Worm (Caenorhabditis elegans) whole organism, L4 larva: ENCODE data around the gene col-181.

Experiments
- F10B5.3 ChIP-seq: sonication (generic microtip); optimal IDR thresholded peaks from 2 replicates; lab custom pipeline; 2016; ENCODE audit warnings: mild to moderate bottlenecking, missing genetic modification characterization, missing compliant biosample characterization
- fkh-10 ChIP-seq: fragments of 150-350 bp; optimal IDR thresholded peaks from 2 replicates; lab custom pipeline; 2014; ENCODE audit warnings: missing biosample characterization, missing genetic modification reagents, missing genetic modification characterization
- lin-39 ChIP-seq: fragments of 150-350 bp; optimal IDR thresholded peaks from 2 replicates; lab custom pipeline; 2014; ENCODE audit warnings: missing biosample characterization, missing genetic modification reagents, missing genetic modification characterization
- nhr-6 ChIP-seq: fragments of 150-350 bp; optimal IDR thresholded peaks from 2 replicates; lab custom pipeline; 2014; ENCODE audit warnings: missing biosample characterization, missing genetic modification characterization
- php-3 ChIP-seq: fragments of 200-800 bp; sonication (Bioruptor generic); IDR thresholded peaks from 2 replicates; pipeline ENCODE4 v1.3.6; 2022; ENCODE audit warnings: missing genetic modification reagents, missing genetic modification characterization, missing compliant biosample characterization
- pqm-1 ChIP-seq: sonication (generic microtip); optimal IDR thresholded peaks from 2 replicates; lab custom pipeline; 2017; ENCODE audit warnings: missing biosample characterization, missing genetic modification characterization

ce11 chrX:12103712-12104111, 1.0 kb upstream of the col-181 start, which contains the start of gene W03G11.3:
- no peak for TF ChIP-seq php-3 (GFP tag; lab: Robert Waterston, UW)
- no peak for TF ChIP-seq pqm-1
- TF ChIP-seq F10B5.3 (tag; lab: Kevin White, UChicago), result no peak
- no peak for TF ChIP-seq lin-39 (tag; lab: Kevin White, UChicago)
- TF ChIP-seq fkh-10, result no peak
- TF ChIP-seq nhr-6 (tag; lab: Kevin White, UChicago), result no peak
